Fruit fly (Drosophila melanogaster): Measurements from ENCODE around the gene mop.
A peak's percentile ranks its signal among the peaks of the same experiment; 100 is the strongest.

DNA sequence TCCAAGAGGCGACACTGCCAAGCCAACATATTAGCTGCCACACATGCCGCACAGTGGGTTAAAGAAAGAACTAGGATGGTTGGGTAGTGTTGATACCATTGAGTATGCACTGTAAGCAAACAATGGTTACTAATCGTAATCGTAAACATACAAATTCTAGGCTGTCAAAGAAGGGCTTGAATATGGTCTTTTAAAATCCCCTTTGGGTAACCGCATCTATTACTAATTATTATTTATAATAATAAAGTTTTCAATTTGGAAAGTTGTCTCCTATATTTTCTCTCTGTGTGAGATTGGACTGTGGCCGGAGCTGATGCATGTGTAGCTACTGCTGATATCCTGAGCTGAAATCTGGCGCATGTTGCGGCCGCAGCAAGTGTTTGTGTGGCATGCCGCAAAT is 44.1 kb downstream of the mop start:
- TF ChIP-seq Gug (GFP tag; IDR thresholded peaks at IDR 0.05) (no peak), cyc (GFP tag; optimal IDR thresholded peaks at IDR 0.05) (no peak), CG6163 (GFP tag; IDR thresholded peaks at IDR 0.05) (no peak), Ets21C (GFP tag; optimal IDR thresholded peaks at IDR 0.05) (no peak), Hr4 (GFP tag; optimal IDR thresholded peaks at IDR 0.05) (peak; percentile 25), CG31627 (GFP tag; optimal IDR thresholded peaks at IDR 0.05) (no peak), Lpt (GFP tag; optimal IDR thresholded peaks at IDR 0.05) (no peak), acj6 (GFP tag; optimal IDR thresholded peaks at IDR 0.05) (peak; percentile 16), CG8319 (GFP tag; optimal IDR thresholded peaks at IDR 0.05) (no peak), dac (GFP tag; optimal IDR thresholded peaks at IDR 0.05) (no peak), Sox102F (GFP tag; optimal IDR thresholded peaks at IDR 0.05) (no peak), CG11902 (GFP tag; optimal IDR thresholded peaks at IDR 0.05) (no peak), CG1621 (tag; optimal IDR thresholded peaks at IDR 0.05) (no peak)

All from whole organism, prepupa.